Worm (Caenorhabditis elegans) whole organism, L4/young adult: Measurements from ENCODE around the gene Y42G9A.1.

Experiments used
- W03F9.2 ChIP-seq: fragments of 150-350 bp; optimal IDR thresholded peaks from 2 replicates; lab custom pipeline; 2014; ENCODE audit warnings: missing biosample characterization, missing genetic modification characterization
- dao-5 ChIP-seq: sonication (generic microtip); optimal IDR thresholded peaks from 2 replicates; lab custom pipeline; 2016; ENCODE audit warnings: missing genotype, missing genetic modification characterization, moderate library complexity, missing compliant biosample characterization
- him-1 ChIP-seq: sonication (generic microtip); optimal IDR thresholded peaks from 2 replicates; lab custom pipeline; 2016; ENCODE audit warnings: missing genotype, missing genetic modification reagents, missing genetic modification characterization, missing compliant biosample characterization

Y42G9A.1 gene

ce11 chrIII:6138457-6138856 is 11.3 kb upstream of the Y42G9A.1 start:
- TF ChIP-seq him-1 (tag; lab: Kevin White, UChicago) (no peak), dao-5 (tag; lab: Kevin White, UChicago) (no peak), W03F9.2 (tag; lab: Kevin White, UChicago) (no peak)

ce11 chrIII:6139328-6139727 is 10.4 kb upstream of the Y42G9A.1 start:
- TF ChIP-seq dao-5 (tag; lab: Kevin White, UChicago) = no peak
- no peak for TF ChIP-seq W03F9.2 (tag; lab: Kevin White, UChicago)
- TF ChIP-seq him-1 (tag; lab: Kevin White, UChicago) = no peak

- TF ChIP-seq him-1 (tag; lab: Kevin White, UChicago) (peak; percentile 65), dao-5 (tag; lab: Kevin White, UChicago) (no peak), W03F9.2 (tag; lab: Kevin White, UChicago) (peak; percentile 12)
Measured at ce11 chrIII:6139932-6140612, 9.7 kb upstream of the Y42G9A.1 start.

- TF ChIP-seq W03F9.2 (tag; lab: Kevin White, UChicago) (no peak), dao-5 (tag; lab: Kevin White, UChicago) (no peak), him-1 (tag; lab: Kevin White, UChicago) (no peak)
Measured at ce11 chrIII:6140818-6141217, 8.9 kb upstream of the Y42G9A.1 start.

ce11 chrIII:6141532-6141931 is 8.2 kb upstream of the Y42G9A.1 start:
- TF ChIP-seq W03F9.2 (tag; lab: Kevin White, UChicago) (no peak), dao-5 (tag; lab: Kevin White, UChicago) (no peak), him-1 (tag; lab: Kevin White, UChicago) (peak; percentile 10)

- TF ChIP-seq him-1 (tag; lab: Kevin White, UChicago) (no peak), dao-5 (tag; lab: Kevin White, UChicago) (no peak), W03F9.2 (tag; lab: Kevin White, UChicago) (no peak)
Measured at ce11 chrIII:6144390-6144962, 5.3 kb upstream of the Y42G9A.1 start.

ce11 chrIII:6145309-6145708 is 4.5 kb upstream of the Y42G9A.1 start:
- TF ChIP-seq dao-5 (tag; lab: Kevin White, UChicago) = no peak
- no peak for TF ChIP-seq W03F9.2 (tag; lab: Kevin White, UChicago)
- no peak for TF ChIP-seq him-1 (tag; lab: Kevin White, UChicago)

ce11 chrIII:6145896-6146295 is 3.9 kb upstream of the Y42G9A.1 start, which contains the start of gene Y42G9A.3:
TSS of gene Y42G9A.3 (plus strand) at chrIII:6146258.
- TF ChIP-seq dao-5 (tag; lab: Kevin White, UChicago) = no peak
- no peak for TF ChIP-seq him-1 (tag; lab: Kevin White, UChicago)
- TF ChIP-seq W03F9.2 (tag; lab: Kevin White, UChicago) = no peak

ce11 chrIII:6146797-6147196 is 3.0 kb upstream of the Y42G9A.1 start:
- TF ChIP-seq W03F9.2 (tag; lab: Kevin White, UChicago) (no peak), dao-5 (tag; lab: Kevin White, UChicago) (no peak), him-1 (tag; lab: Kevin White, UChicago) (no peak)

- TF ChIP-seq dao-5 (tag; lab: Kevin White, UChicago) (no peak), him-1 (tag; lab: Kevin White, UChicago) (no peak), W03F9.2 (tag; lab: Kevin White, UChicago) (no peak)
Measured at ce11 chrIII:6147903-6148302, 1.9 kb upstream of the Y42G9A.1 start, which contains the start of gene Y42G9A.2. TSS of gene Y42G9A.2 (plus strand) at chrIII:6148186.

ce11 chrIII:6148684-6149083 is 1.1 kb upstream of the Y42G9A.1 start:
- TF ChIP-seq W03F9.2 (tag; lab: Kevin White, UChicago) = no peak
- TF ChIP-seq dao-5 (tag; lab: Kevin White, UChicago) = no peak
- TF ChIP-seq him-1 (tag; lab: Kevin White, UChicago) = no peak

ce11 chrIII:6154586-6154985 is 4.8 kb downstream of the Y42G9A.1 start:
- no peak for TF ChIP-seq him-1 (tag; lab: Kevin White, UChicago)
- no peak for TF ChIP-seq W03F9.2 (tag; lab: Kevin White, UChicago)
- TF ChIP-seq dao-5 (tag; lab: Kevin White, UChicago) = no peak

- no peak for TF ChIP-seq him-1 (tag; lab: Kevin White, UChicago)
- TF ChIP-seq W03F9.2 (tag; lab: Kevin White, UChicago) = no peak
- TF ChIP-seq dao-5 (tag; lab: Kevin White, UChicago) = no peak
Measured at ce11 chrIII:6155787-6156186, 6.0 kb downstream of the Y42G9A.1 start.
